Fruit fly (Drosophila melanogaster): Measurements from ENCODE around the gene CG4751.

Gene CG4751

dm6 chr2L:11100516-11101061 lies 29.9 kb upstream of the CG4751 start, which contains the start of gene Ge-1 (continued):
- TF ChIP-seq CG4617 (GFP tag; optimal IDR thresholded peaks at IDR 0.05; ENCODE audit: borderline replicate concordance) (peak; percentile 30), CG13287 (GFP tag; IDR thresholded peaks at IDR 0.05; ENCODE audit: partially characterized antibody) (peak; percentile 69), CG34224 (GFP tag; IDR thresholded peaks at IDR 0.05; ENCODE audit: partially characterized antibody) (peak; percentile 36), CG16863 (GFP tag; optimal IDR thresholded peaks at IDR 0.05) (no peak), CG17359 (tag; optimal IDR thresholded peaks at IDR 0.05) (peak; percentile 40), Poxn (GFP tag; IDR thresholded peaks at IDR 0.05) (no peak), CG6791 (GFP tag; IDR thresholded peaks at IDR 0.05; ENCODE audit: partially characterized antibody) (peak; percentile 48; the same call in 1 of the 3 replicates), E2f2 (GFP tag; IDR thresholded peaks at IDR 0.05) (peak; percentile 74), HLH4C (GFP tag; IDR thresholded peaks at IDR 0.05; ENCODE audit: partially characterized antibody) (peak; percentile 48; the same call in 2 of the 3 replicates), caup (GFP tag; optimal IDR thresholded peaks at IDR 0.05; ENCODE audit: severe bottlenecking) (no peak), BtbVII (GFP tag; optimal IDR thresholded peaks at IDR 0.05) (no peak), Ada2b (GFP tag; IDR thresholded peaks at IDR 0.05) (no peak), prd (optimal IDR thresholded peaks at IDR 0.05) (no peak), prd (GFP tag; IDR thresholded peaks at IDR 0.05) (peak; percentile 24; the same call in 1 of the 3 replicates), p53 (GFP tag; optimal IDR thresholded peaks at IDR 0.05) (no peak), Sry-δ (GFP tag; optimal IDR thresholded peaks at IDR 0.05) (peak; percentile 90), sima (GFP tag; optimal IDR thresholded peaks at IDR 0.05) (no peak), Xbp1 (GFP tag; optimal IDR thresholded peaks at IDR 0.05) (no peak), Sin3A (optimal IDR thresholded peaks at IDR 0.05) (peak; percentile 52), CG10543 (GFP tag; optimal IDR thresholded peaks at IDR 0.05) (no peak), CG14014 (GFP tag; IDR thresholded peaks at IDR 0.05) (peak; percentile 18; the same call in 1 of the 2 replicates), ham (GFP tag; IDR thresholded peaks at IDR 0.05) (no peak), tna (GFP tag; IDR thresholded peaks at IDR 0.05; ENCODE audit: partially characterized antibody) (0 out of 2 replicates have a peak, but pooled peaks have one; percentile 20), pzg (GFP tag; optimal IDR thresholded peaks at IDR 0.05) (peak; percentile 53), CG10959 (GFP tag; IDR thresholded peaks at IDR 0.05) (no peak), CG1603 (tag; optimal IDR thresholded peaks at IDR 0.05) (no peak), CG10654 (GFP tag; optimal IDR thresholded peaks at IDR 0.05) (no peak), zfh2 (GFP tag; optimal IDR thresholded peaks at IDR 0.05) (no peak), CG6683 (GFP tag; optimal IDR thresholded peaks at IDR 0.05) (no peak), CG4360 (GFP tag; IDR thresholded peaks at IDR 0.05) (no peak), Hr51 (GFP tag; optimal IDR thresholded peaks at IDR 0.05) (no peak), Dbx (GFP tag; IDR thresholded peaks at IDR 0.05) (peak; percentile 59; the same call in 1 of the 3 replicates), CG15514 (GFP tag; optimal IDR thresholded peaks at IDR 0.05) (peak; percentile 83), CG7556 (GFP tag; optimal IDR thresholded peaks at IDR 0.05) (no peak), CG6854 (GFP tag; optimal IDR thresholded peaks at IDR 0.05) (no peak), nerfin-2 (GFP tag; IDR thresholded peaks at IDR 0.05; ENCODE audit: partially characterized antibody) (peak; percentile 40; the same call in 1 of the 2 replicates), CG16813 (GFP tag; IDR thresholded peaks at IDR 0.05; ENCODE audit: partially characterized antibody) (peak; percentile 56; the same call in 2 of the 3 replicates), CG34376 (GFP tag; optimal IDR thresholded peaks at IDR 0.05) (no peak), vfl (GFP tag; optimal IDR thresholded peaks at IDR 0.05) (no peak), CG18764 (GFP tag; optimal IDR thresholded peaks at IDR 0.05) (peak; percentile 2), sd (tag; optimal IDR thresholded peaks at IDR 0.05) (no peak), so (GFP tag; IDR thresholded peaks at IDR 0.05) (no peak), Med (GFP tag) (peak; percentile 76), MBD-R2 (GFP tag; IDR thresholded peaks at IDR 0.05) (peak; percentile 82), CG30020 (tag; optimal IDR thresholded peaks at IDR 0.05) (peak; percentile 46), ken (GFP tag; IDR thresholded peaks at IDR 0.05) (no peak), vnd (GFP tag; IDR thresholded peaks at IDR 0.05; ENCODE audit: partially characterized antibody) (peak; percentile 43; the same call in 1 of the 3 replicates), CG3407 (GFP tag; optimal IDR thresholded peaks at IDR 0.05) (no peak), tio (GFP tag; optimal IDR thresholded peaks at IDR 0.05) (no peak)

Data from whole organism, embryonic.